Worm (Caenorhabditis elegans): Measurements from ENCODE around the gene F13E9.11.

DNA sequence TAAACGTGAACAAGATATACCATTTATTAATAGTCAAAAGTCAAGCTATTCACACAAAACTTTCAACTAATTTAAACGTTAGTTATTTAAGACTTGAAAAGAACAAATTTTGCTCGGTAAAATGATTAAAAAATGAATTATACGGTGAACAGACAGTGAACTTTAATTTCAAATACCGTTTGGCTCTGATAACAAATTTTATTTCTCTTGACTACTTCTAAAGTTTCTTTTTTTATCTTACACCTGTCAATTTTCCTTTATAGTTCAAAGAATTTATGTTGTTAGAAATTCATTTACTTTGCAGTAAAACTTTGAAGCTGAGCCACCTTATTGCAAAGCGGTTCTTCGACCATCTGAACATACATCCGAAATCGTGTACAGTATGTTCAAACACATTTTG, 46.5 kb upstream of the F13E9.11 start, which contains the start of gene ZK593.3:
- no peak for TF ChIP-seq tab-1 (GFP tag; IDR thresholded peaks at IDR 0.05)
- no peak for TF ChIP-seq ztf-23 (GFP tag; IDR thresholded peaks at IDR 0.05)
- no peak for TF ChIP-seq med-1 (GFP tag; optimal IDR thresholded peaks at IDR 0.05; ENCODE audit: insufficient read depth)
- TF ChIP-seq klf-2 (GFP tag; conservative IDR thresholded peaks at IDR 0.05): no peak
- no peak for TF ChIP-seq ref-1 (GFP tag; conservative IDR thresholded peaks at IDR 0.05)
- no peak for TF ChIP-seq cog-1 (tag; optimal IDR thresholded peaks at IDR 0.05)

Data from whole organism, midembryonic.